Fruit fly (Drosophila melanogaster): ENCODE results near the gene CG42716.

CG42716 gene

dm6 chr3L:16013198-16013982 lies 20.2 kb upstream of the CG42716 start:
- TF ChIP-seq HLH106 (tag; optimal IDR thresholded peaks at IDR 0.05) (peak; percentile 18), Dif (GFP tag; optimal IDR thresholded peaks at IDR 0.05; ENCODE audit: partially characterized antibody) (no peak), fru (GFP tag; optimal IDR thresholded peaks at IDR 0.05) (no peak), sage (GFP tag; optimal IDR thresholded peaks at IDR 0.05) (no peak), dmrt93B (GFP tag; optimal IDR thresholded peaks at IDR 0.05) (no peak), woc (GFP tag; optimal IDR thresholded peaks at IDR 0.05) (no peak), tai (GFP tag; optimal IDR thresholded peaks at IDR 0.05) (no peak), Sp1 (GFP tag; optimal IDR thresholded peaks at IDR 0.05) (peak; percentile 11), Jra (GFP tag; optimal IDR thresholded peaks at IDR 0.05) (no peak), psq (GFP tag; optimal IDR thresholded peaks at IDR 0.05) (no peak), Hr78 (GFP tag; optimal IDR thresholded peaks at IDR 0.05) (no peak), Abd-B (GFP tag; optimal IDR thresholded peaks at IDR 0.05) (no peak), Dfd (GFP tag; optimal IDR thresholded peaks at IDR 0.05) (peak; percentile 16), dsf (GFP tag; optimal IDR thresholded peaks at IDR 0.05; ENCODE audit: borderline replicate concordance) (no peak), foxo (GFP tag; optimal IDR thresholded peaks at IDR 0.05) (no peak), lola (GFP tag; optimal IDR thresholded peaks at IDR 0.05) (no peak)

dm6 chr3L:16014515-16014914 lies 19.1 kb upstream of the CG42716 start:
- no peak for TF ChIP-seq Dfd (GFP tag; optimal IDR thresholded peaks at IDR 0.05)
- TF ChIP-seq pan (optimal IDR thresholded peaks at IDR 0.05) = no peak
- no peak for TF ChIP-seq lola (GFP tag; optimal IDR thresholded peaks at IDR 0.05)
- TF ChIP-seq rgr (GFP tag; optimal IDR thresholded peaks at IDR 0.05) = no peak
- no peak for TF ChIP-seq usp (GFP tag; optimal IDR thresholded peaks at IDR 0.05)
- TF ChIP-seq CrebA (GFP tag; optimal IDR thresholded peaks at IDR 0.05; ENCODE audit: borderline replicate concordance) = no peak
- no peak for TF ChIP-seq Jra (GFP tag; optimal IDR thresholded peaks at IDR 0.05)
- TF ChIP-seq Abd-B (GFP tag; optimal IDR thresholded peaks at IDR 0.05) = no peak
- TF ChIP-seq Hr78 (GFP tag; optimal IDR thresholded peaks at IDR 0.05) = no peak
- no peak for TF ChIP-seq sage (GFP tag; optimal IDR thresholded peaks at IDR 0.05)
- no peak for TF ChIP-seq dsf (GFP tag; optimal IDR thresholded peaks at IDR 0.05; ENCODE audit: borderline replicate concordance)
- no peak for TF ChIP-seq br (GFP tag; optimal IDR thresholded peaks at IDR 0.05)

dm6 chr3L:16015765-16016760 lies 17.5 kb upstream of the CG42716 start:
- no peak for TF ChIP-seq Hr83 (GFP tag; optimal IDR thresholded peaks at IDR 0.05; ENCODE audit: poor library complexity, severe bottlenecking)
- TF ChIP-seq Abd-B (GFP tag; optimal IDR thresholded peaks at IDR 0.05) = no peak
- TF ChIP-seq Hnf4 (GFP tag; optimal IDR thresholded peaks at IDR 0.05) = no peak
- TF ChIP-seq HLH106 (tag; optimal IDR thresholded peaks at IDR 0.05) = peak; percentile 78
- no peak for TF ChIP-seq Mio (GFP tag; optimal IDR thresholded peaks at IDR 0.05)
- TF ChIP-seq pan (optimal IDR thresholded peaks at IDR 0.05) = no peak
- peak; percentile 16 for TF ChIP-seq h (GFP tag; optimal IDR thresholded peaks at IDR 0.05)
- TF ChIP-seq lola (GFP tag; optimal IDR thresholded peaks at IDR 0.05) = no peak
- peak; percentile 86 for TF ChIP-seq Sp1 (GFP tag; optimal IDR thresholded peaks at IDR 0.05)
- no peak for TF ChIP-seq N (GFP tag; optimal IDR thresholded peaks at IDR 0.05)
- TF ChIP-seq usp (GFP tag; optimal IDR thresholded peaks at IDR 0.05) = no peak
- TF ChIP-seq Vsx2 (GFP tag; optimal IDR thresholded peaks at IDR 0.05; ENCODE audit: partially characterized antibody) = no peak
- TF ChIP-seq jim (GFP tag; optimal IDR thresholded peaks at IDR 0.05) = no peak
- no peak for TF ChIP-seq Dfd (GFP tag; optimal IDR thresholded peaks at IDR 0.05)
- TF ChIP-seq OdsH (GFP tag; optimal IDR thresholded peaks at IDR 0.05) = peak; percentile 54
- peak; percentile 12 for TF ChIP-seq rgr (GFP tag; optimal IDR thresholded peaks at IDR 0.05)
- TF ChIP-seq foxo (GFP tag; optimal IDR thresholded peaks at IDR 0.05) = peak in 1 of 2 experiments; percentile 66
- TF ChIP-seq Hr78 (GFP tag; optimal IDR thresholded peaks at IDR 0.05) = no peak
- TF ChIP-seq GATAd (GFP tag; optimal IDR thresholded peaks at IDR 0.05) = no peak
- TF ChIP-seq tai (GFP tag; optimal IDR thresholded peaks at IDR 0.05) = no peak
- peak; percentile 14 for TF ChIP-seq fru (GFP tag; optimal IDR thresholded peaks at IDR 0.05)
- peak; percentile 18 for TF ChIP-seq woc (GFP tag; optimal IDR thresholded peaks at IDR 0.05)
- no peak for TF ChIP-seq CG32264 (GFP tag; optimal IDR thresholded peaks at IDR 0.05)
- no peak for TF ChIP-seq CG9705 (GFP tag; optimal IDR thresholded peaks at IDR 0.05)
- no peak for TF ChIP-seq Myc (optimal IDR thresholded peaks at IDR 0.05)
- no peak for TF ChIP-seq Dif (GFP tag; optimal IDR thresholded peaks at IDR 0.05; ENCODE audit: partially characterized antibody)
- no peak for TF ChIP-seq Rel (GFP tag; optimal IDR thresholded peaks at IDR 0.05)
- no peak for TF ChIP-seq Rel (tag; optimal IDR thresholded peaks at IDR 0.05)
- TF ChIP-seq br (GFP tag; optimal IDR thresholded peaks at IDR 0.05) = no peak
- no peak for TF ChIP-seq dsf (GFP tag; optimal IDR thresholded peaks at IDR 0.05; ENCODE audit: borderline replicate concordance)
- no peak for TF ChIP-seq dl (GFP tag; optimal IDR thresholded peaks at IDR 0.05; ENCODE audit: insufficient read depth in 1 of 2, partially characterized antibody in 2 of 2)
- TF ChIP-seq dmrt93B (GFP tag; optimal IDR thresholded peaks at IDR 0.05) = peak; percentile 16
- TF ChIP-seq brk (GFP tag; optimal IDR thresholded peaks at IDR 0.05) = no peak
- no peak for TF ChIP-seq ey (GFP tag; optimal IDR thresholded peaks at IDR 0.05)
- TF ChIP-seq sage (GFP tag; optimal IDR thresholded peaks at IDR 0.05) = no peak
- peak; percentile 84 for TF ChIP-seq psq (GFP tag; optimal IDR thresholded peaks at IDR 0.05)
- TF ChIP-seq sv (GFP tag; optimal IDR thresholded peaks at IDR 0.05) = no peak
- no peak for TF ChIP-seq CrebA (GFP tag; optimal IDR thresholded peaks at IDR 0.05; ENCODE audit: borderline replicate concordance)

All from whole organism, wandering third instar larva.